Fruit fly (Drosophila melanogaster) whole organism, embryonic: Measurements from ENCODE around the gene lectin-37Db.
A peak's percentile ranks its signal among the peaks of the same experiment; 100 is the strongest.

Experiments
- Adf1 ChIP-seq: fragments of 200-800 bp; sonication (Bioruptor generic); IDR thresholded peaks from 2 replicates; pipeline ENCODE4 v1.3.6; 2022; ENCODE audit warnings: missing biosample characterization, missing genetic modification characterization
- B-H2 ChIP-seq: fragments of 200-800 bp; sonication (Bioruptor generic); optimal IDR thresholded peaks from 2 replicates; lab custom pipeline; 2018; ENCODE audit warnings: missing biosample characterization, mild to moderate bottlenecking, missing genetic modification characterization
- BtbVII ChIP-seq: fragments of 200-800 bp; sonication (Bioruptor generic); optimal IDR thresholded peaks from 3 replicates; lab custom pipeline; 2017; ENCODE audit warnings: missing biosample characterization, mild to moderate bottlenecking, missing genetic modification characterization
- Bteb2 ChIP-seq: fragments of 200-800 bp; sonication (Bioruptor generic); optimal IDR thresholded peaks from 2 replicates; lab custom pipeline; 2016; ENCODE audit warnings: missing biosample characterization, missing genetic modification characterization
- CG12155 ChIP-seq: fragments of 200-800 bp; sonication (Bioruptor generic); optimal IDR thresholded peaks from 3 replicates; lab custom pipeline; 2016; ENCODE audit warnings: missing biosample characterization, missing genetic modification characterization
- CG12744 ChIP-seq: fragments of 200-800 bp; sonication (Bioruptor generic); optimal IDR thresholded peaks from 2 replicates; lab custom pipeline; 2016; ENCODE audit warnings: missing biosample characterization, missing genetic modification characterization
- CG14441 ChIP-seq: fragments of 200-800 bp; sonication (Bioruptor generic); IDR thresholded peaks from 2 replicates; pipeline ENCODE4 v1.3.6; 2022; ENCODE audit warnings: missing biosample characterization, missing genetic modification characterization
- CG1647 ChIP-seq: fragments of 200-800 bp; sonication (Bioruptor generic); optimal IDR thresholded peaks from 3 replicates; lab custom pipeline; 2016; ENCODE audit warnings: missing biosample characterization, missing genetic modification characterization
- CG17186 ChIP-seq: fragments of 200-800 bp; sonication (Bioruptor generic); optimal IDR thresholded peaks from 3 replicates; lab custom pipeline; 2017; ENCODE audit warnings: missing biosample characterization, missing genetic modification reagents, missing genetic modification characterization
- CG17829 ChIP-seq: fragments of 200-800 bp; optimal IDR thresholded peaks from 2 replicates; lab custom pipeline; 2019; ENCODE audit warnings: missing biosample characterization, mild to moderate bottlenecking, missing genetic modification characterization, moderate library complexity
- CG2712 ChIP-seq: fragments of 200-800 bp; optimal IDR thresholded peaks from 3 replicates; lab custom pipeline; 2019; ENCODE audit warnings: missing biosample characterization, mild to moderate bottlenecking, missing genetic modification characterization, moderate library complexity
- CG2875 ChIP-seq: fragments of 200-800 bp; sonication (Bioruptor generic); optimal IDR thresholded peaks from 2 replicates; lab custom pipeline; 2017; ENCODE audit warnings: missing biosample characterization, mild to moderate bottlenecking, missing genetic modification characterization, missing genetic modification reagents
- CG3065 ChIP-seq: fragments of 200-800 bp; sonication (Bioruptor generic); optimal IDR thresholded peaks from 2 replicates; lab custom pipeline; 2016; ENCODE audit warnings: missing biosample characterization, missing genetic modification characterization
- CG31224 ChIP-seq: fragments of 200-800 bp; sonication (Bioruptor generic); IDR thresholded peaks from 2 replicates; pipeline ENCODE4 v1.3.6; 2022; ENCODE audit warnings: missing biosample characterization, missing genetic modification characterization
- CG32532 ChIP-seq: fragments of 200-800 bp; sonication (Bioruptor generic); IDR thresholded peaks from 2 replicates; pipeline ENCODE4 v1.3.6; 2022; ENCODE audit warnings: missing biosample characterization, missing genetic modification characterization
- CG3995 ChIP-seq: fragments of 200-800 bp; sonication (Bioruptor generic); optimal IDR thresholded peaks from 3 replicates; lab custom pipeline; 2016; ENCODE audit warnings: missing biosample characterization, missing genetic modification characterization
- CG5245 ChIP-seq: fragments of 200-800 bp; sonication (Bioruptor generic); optimal IDR thresholded peaks from 3 replicates; lab custom pipeline; 2016; ENCODE audit warnings: missing biosample characterization, missing genetic modification characterization
- CG7357 ChIP-seq: fragments of 200-800 bp; sonication (Bioruptor generic); IDR thresholded peaks from 3 replicates; pipeline ENCODE4 v1.3.6; 2022; ENCODE audit warnings: missing biosample characterization, missing genetic modification characterization
- CG7372 ChIP-seq: fragments of 200-800 bp; sonication (Bioruptor generic); IDR thresholded peaks from 2 replicates; pipeline ENCODE4 v1.3.6; 2022; ENCODE audit warnings: missing biosample characterization, missing genetic modification characterization
- CG8388 ChIP-seq: fragments of 200-800 bp; sonication (Bioruptor generic); optimal IDR thresholded peaks from 2 replicates; lab custom pipeline; 2019; ENCODE audit warnings: missing biosample characterization, mild to moderate bottlenecking, missing genetic modification characterization, moderate library complexity
- CG9727 ChIP-seq: fragments of 200-800 bp; sonication (Bioruptor generic); optimal IDR thresholded peaks from 3 replicates; lab custom pipeline; 2017; ENCODE audit warnings: missing biosample characterization, mild to moderate bottlenecking, missing genetic modification characterization
- Camta ChIP-seq: fragments of 200-800 bp; sonication (Bioruptor generic); optimal IDR thresholded peaks from 2 replicates; lab custom pipeline; 2016; ENCODE audit warnings: missing biosample characterization, missing genetic modification characterization
- CrebB ChIP-seq: fragments of 200-800 bp; sonication (Bioruptor generic); optimal IDR thresholded peaks from 3 replicates; lab custom pipeline; 2018; ENCODE audit warnings: missing biosample characterization, mild to moderate bottlenecking, missing genetic modification characterization
- D19A ChIP-seq: fragments of 200-800 bp; optimal IDR thresholded peaks from 3 replicates; lab custom pipeline; 2019; ENCODE audit warnings: missing biosample characterization, mild to moderate bottlenecking, missing genetic modification characterization, moderate library complexity
- Dref ChIP-seq: fragments of 200-800 bp; sonication (Bioruptor generic); IDR thresholded peaks from 2 replicates; pipeline ENCODE4 v1.3.6; 2022; ENCODE audit warnings: missing biosample characterization, missing genetic modification characterization
- Eip74EF ChIP-seq, 2 experiments: fragments of 200-800 bp in 1 of 2; fragments of >200 bp in 1 of 2; sonication (Bioruptor generic) in 1 of 2; optimal IDR thresholded peaks; 2 replicates each; lab custom pipeline; 2017 to 2019; ENCODE audit warnings: missing biosample characterization in 2 of 2, missing genetic modification characterization in 2 of 2, mild to moderate bottlenecking in 1 of 2, moderate library complexity in 1 of 2
- H15 ChIP-seq: fragments of 200-800 bp; sonication (Bioruptor generic); IDR thresholded peaks from 3 replicates; pipeline ENCODE4 v1.3.6; 2022; ENCODE audit warnings: missing biosample characterization, missing genetic modification characterization
- Hmr ChIP-seq: fragments of 200-800 bp; sonication (Bioruptor generic); optimal IDR thresholded peaks from 3 replicates; lab custom pipeline; 2017; ENCODE audit warnings: mild to moderate bottlenecking, missing biosample characterization, missing genetic modification reagents, missing genetic modification characterization
- Nf-YA ChIP-seq: fragments of 200-800 bp; sonication (Bioruptor generic); IDR thresholded peaks from 2 replicates; pipeline ENCODE4 v1.3.6; 2022; ENCODE audit warnings: missing biosample characterization, missing genetic modification characterization
- Optix ChIP-seq: fragments of 200-800 bp; sonication (Bioruptor generic); IDR thresholded peaks from 3 replicates; pipeline ENCODE4 v1.3.6; 2022; ENCODE audit warnings: missing biosample characterization, missing genetic modification characterization
- PHDP ChIP-seq: fragments of 200-800 bp; sonication (Bioruptor generic); optimal IDR thresholded peaks from 3 replicates; lab custom pipeline; 2018; ENCODE audit warnings: missing biosample characterization, mild to moderate bottlenecking, missing genetic modification characterization, moderate library complexity
- Rx ChIP-seq: fragments of 200-800 bp; sonication (Bioruptor generic); IDR thresholded peaks from 2 replicates; pipeline ENCODE4 v1.3.6; 2022; ENCODE audit warnings: missing biosample characterization, missing genetic modification characterization
- Sry-δ ChIP-seq: fragments of 200-800 bp; sonication (Bioruptor generic); optimal IDR thresholded peaks from 2 replicates; lab custom pipeline; 2016; ENCODE audit warnings: missing biosample characterization, missing genetic modification characterization
- bbx ChIP-seq: fragments of 200-800 bp; sonication (Bioruptor generic); IDR thresholded peaks from 2 replicates; pipeline ENCODE4 v1.3.6; 2022; ENCODE audit warnings: missing biosample characterization, missing genetic modification characterization; ENCODE audit not compliant: partially characterized antibody
- cad ChIP-seq: fragments of >200 bp; optimal IDR thresholded peaks from 2 replicates; lab custom pipeline; 2017; ENCODE audit warnings: missing biosample characterization, missing genetic modification characterization
- crol ChIP-seq: fragments of 200-800 bp; sonication (Bioruptor generic); IDR thresholded peaks from 2 replicates; pipeline ENCODE4 v1.3.6; 2022; ENCODE audit warnings: missing biosample characterization, missing genetic modification characterization
- cwo ChIP-seq: fragments of 200-800 bp; sonication (Bioruptor generic); optimal IDR thresholded peaks from 3 replicates; lab custom pipeline; 2017; ENCODE audit warnings: missing biosample characterization, missing genetic modification characterization, mild to moderate bottlenecking, moderate library complexity, missing genetic modification reagents
- danr ChIP-seq: fragments of 200-800 bp; sonication (Bioruptor generic); IDR thresholded peaks from 2 replicates; pipeline ENCODE4 v1.3.6; 2022; ENCODE audit warnings: missing biosample characterization, missing genetic modification characterization
- esg ChIP-seq: fragments of 200-800 bp; sonication (Bioruptor generic); conservative IDR thresholded peaks from 2 replicates; pipeline ENCODE4 v1.3.6; 2022; ENCODE audit warnings: missing biosample characterization, missing genetic modification characterization
- fd96Cb ChIP-seq: fragments of 200-800 bp; sonication (Bioruptor generic); optimal IDR thresholded peaks from 2 replicates; lab custom pipeline; 2018; ENCODE audit warnings: missing biosample characterization, mild to moderate bottlenecking, missing genetic modification characterization, moderate library complexity
- ind ChIP-seq: fragments of 200-800 bp; sonication (Bioruptor generic); optimal IDR thresholded peaks from 3 replicates; lab custom pipeline; 2016; ENCODE audit warnings: missing biosample characterization, missing genetic modification characterization
- kah ChIP-seq: fragments of 200-800 bp; sonication (Bioruptor generic); optimal IDR thresholded peaks from 2 replicates; lab custom pipeline; 2018; ENCODE audit warnings: missing biosample characterization, mild to moderate bottlenecking, missing genetic modification characterization
- odd ChIP-seq: fragments of 200-800 bp; sonication (Bioruptor generic); optimal IDR thresholded peaks from 2 replicates; lab custom pipeline; 2017; ENCODE audit warnings: missing biosample characterization, mild to moderate bottlenecking, missing genetic modification characterization
- p53 ChIP-seq: fragments of 200-800 bp; sonication (Bioruptor generic); optimal IDR thresholded peaks from 2 replicates; lab custom pipeline; 2016; ENCODE audit warnings: missing biosample characterization, missing genetic modification characterization
- pan ChIP-seq, 4 experiments: fragments of >200 bp in 3 of 4; fragments of 200-800 bp in 1 of 4; sonication (Bioruptor generic) in 1 of 4; optimal IDR thresholded peaks in 3 of 4; IDR thresholded peaks in 1 of 4; 2 replicates each; pipeline versions ENCODE4 v1.3.6 to Lab custom; 2017 to 2022; ENCODE audit warnings: missing biosample characterization in 2 of 4, missing genetic modification characterization in 2 of 4, mixed read lengths in 1 of 4
- sc ChIP-seq, 3 experiments: fragments of >200 bp in 2 of 3; fragments of 200-800 bp in 1 of 3; sonication (Bioruptor generic) in 1 of 3; optimal IDR thresholded peaks; 2 replicates in 2 of 3; 3 replicates in 1 of 3; lab custom pipeline; 2017; ENCODE audit warnings: mild to moderate bottlenecking in 1 of 3, missing biosample characterization in 1 of 3, missing genetic modification characterization in 1 of 3, missing genetic modification reagents in 1 of 3
- seq ChIP-seq: fragments of 200-800 bp; sonication (Bioruptor generic); IDR thresholded peaks from 2 replicates; pipeline ENCODE4 v1.3.6; 2022; ENCODE audit warnings: missing biosample characterization, missing genetic modification characterization
- stwl ChIP-seq: fragments of 200-800 bp; sonication (Bioruptor generic); optimal IDR thresholded peaks from 3 replicates; lab custom pipeline; 2018; ENCODE audit warnings: missing biosample characterization, mild to moderate bottlenecking, missing genetic modification characterization, moderate library complexity
- unpg ChIP-seq: fragments of 200-800 bp; sonication (Bioruptor generic); optimal IDR thresholded peaks from 3 replicates; lab custom pipeline; 2018; ENCODE audit warnings: missing biosample characterization, mild to moderate bottlenecking, missing genetic modification characterization, moderate library complexity
- vvl ChIP-seq: fragments of 200-800 bp; sonication (Bioruptor generic); IDR thresholded peaks from 2 replicates; pipeline ENCODE4 v1.3.6; 2022; ENCODE audit warnings: missing biosample characterization, missing genetic modification characterization
- wdn ChIP-seq: fragments of 200-800 bp; sonication (Bioruptor generic); IDR thresholded peaks from 2 replicates; pipeline ENCODE4 v1.3.6; 2022; ENCODE audit warnings: missing biosample characterization, missing genetic modification characterization

lectin-37Db gene

dm6 chr2L:19434260-19434659, 15.4 kb downstream of the lectin-37Db start (continued):
- TF ChIP-seq CG3995 (GFP tag; lab: Kevin White, UChicago) (no peak), CG12744 (no peak), B-H2 (GFP tag; lab: Kevin White, UChicago) (no peak), CG17829 (tag; lab: Kevin White, UChicago) (peak; percentile 64), danr (GFP tag; lab: Robert Waterston, UW) (no peak), CG7372 (GFP tag; lab: Robert Waterston, UW) (no peak), unpg (GFP tag; lab: Kevin White, UChicago) (peak; percentile 61), kah (GFP tag; lab: Kevin White, UChicago) (peak; percentile 55), wdn (GFP tag; lab: Robert Waterston, UW) (no peak), ind (GFP tag; lab: Kevin White, UChicago) (no peak), Camta (GFP tag; lab: Kevin White, UChicago) (no peak), BtbVII (GFP tag; lab: Kevin White, UChicago) (peak; percentile 79), CG3065 (GFP tag; lab: Kevin White, UChicago) (no peak), CG2875 (peak; percentile 65), Hmr (GFP tag; lab: Kevin White, UChicago) (peak; percentile 44), seq (GFP tag; lab: Robert Waterston, UW) (no peak), esg (GFP tag; lab: Robert Waterston, UW) (no peak), CG2712 (tag; lab: Kevin White, UChicago) (peak; percentile 74), p53 (GFP tag; lab: Kevin White, UChicago) (no peak), CG5245 (no peak), vvl (GFP tag; lab: Robert Waterston, UW) (peak; percentile 35; the same call in 1 of the 2 replicates), CG12155 (GFP tag; lab: Kevin White, UChicago) (no peak), pan (optimal IDR thresholded peaks at IDR 0.05; lab: Kevin White, UChicago) (no peak), pan (GFP tag; optimal IDR thresholded peaks at IDR 0.05 in 1 of 2, IDR thresholded peaks at IDR 0.05 in 1 of 2) (peak in 1 of 2 experiments; percentile 17), crol (GFP tag; lab: Robert Waterston, UW) (no peak), CrebB (tag; lab: Kevin White, UChicago) (peak; percentile 81), Dref (GFP tag; lab: Robert Waterston, UW) (no peak), CG9727 (GFP tag; lab: Kevin White, UChicago) (peak; percentile 57), stwl (tag; lab: Kevin White, UChicago) (peak; percentile 13), Bteb2 (GFP tag; lab: Kevin White, UChicago) (no peak), cad (GFP tag; lab: Kevin White, UChicago) (no peak), cwo (GFP tag; lab: Kevin White, UChicago) (no peak), D19A (tag; lab: Kevin White, UChicago) (peak; percentile 34), Optix (GFP tag; lab: Robert Waterston, UW) (no peak), CG14441 (GFP tag; lab: Robert Waterston, UW) (no peak; the same call in 1 of the 2 replicates), CG31224 (GFP tag; lab: Robert Waterston, UW) (no peak), CG1647 (GFP tag; lab: Kevin White, UChicago) (no peak), fd96Cb (tag; lab: Kevin White, UChicago) (no peak), Rx (GFP tag; lab: Robert Waterston, UW) (no peak), odd (peak; percentile 70), Eip74EF (GFP tag; optimal IDR thresholded peaks at IDR 0.05; lab: Kevin White, UChicago) (peak in 1 of 2 experiments; percentile 63), CG17186 (GFP tag; lab: Kevin White, UChicago) (no peak), Sry-δ (GFP tag; lab: Kevin White, UChicago) (no peak), CG32532 (GFP tag; lab: Robert Waterston, UW) (no peak), H15 (no peak), CG8388 (GFP tag; lab: Kevin White, UChicago) (no peak), Adf1 (no peak), sc (optimal IDR thresholded peaks at IDR 0.05; lab: Kevin White, UChicago) (no peak), sc (GFP tag; optimal IDR thresholded peaks at IDR 0.05; lab: Kevin White, UChicago) (peak; percentile 44), PHDP (peak; percentile 75), bbx (GFP tag; lab: Robert Waterston, UW) (no peak), CG7357 (GFP tag; lab: Robert Waterston, UW) (no peak), Nf-YA (GFP tag; lab: Robert Waterston, UW) (no peak)
